Fruit fly (Drosophila melanogaster): ENCODE results near the gene TwdlY.

The TwdlY gene

dm6 chrX:16772882-16773827 is 38.4 kb downstream of the TwdlY start (continued):
- peak; percentile 49 for TF ChIP-seq pb (GFP tag; optimal IDR thresholded peaks at IDR 0.05)
- TF ChIP-seq tgo (GFP tag; IDR thresholded peaks at IDR 0.05) = peak; percentile 49; the same call in 1 of the 3 replicates
- TF ChIP-seq Neu2 (GFP tag; optimal IDR thresholded peaks at IDR 0.05; ENCODE audit: borderline replicate concordance) = no peak
- 0 out of 2 replicates have a peak, but pooled peaks have one; percentile 25 for TF ChIP-seq Oaz (GFP tag; IDR thresholded peaks at IDR 0.05)
- no peak for TF ChIP-seq Poxn (GFP tag; IDR thresholded peaks at IDR 0.05)
- no peak for TF ChIP-seq CG17385 (GFP tag; optimal IDR thresholded peaks at IDR 0.05)
- no peak for TF ChIP-seq ab (GFP tag; optimal IDR thresholded peaks at IDR 0.05)
- TF ChIP-seq dm (GFP tag; optimal IDR thresholded peaks at IDR 0.05) = no peak
- TF ChIP-seq CG16815 (GFP tag; optimal IDR thresholded peaks at IDR 0.05) = peak; percentile 29
- peak; percentile 17 for TF ChIP-seq CG1233 (GFP tag; optimal IDR thresholded peaks at IDR 0.05)
- TF ChIP-seq ci (GFP tag; IDR thresholded peaks at IDR 0.05) = peak; percentile 80
- TF ChIP-seq HLHmδ (GFP tag; optimal IDR thresholded peaks at IDR 0.05) = no peak
- no peak for TF ChIP-seq HLH4C (GFP tag; IDR thresholded peaks at IDR 0.05; ENCODE audit: partially characterized antibody)
- TF ChIP-seq chm (GFP tag; IDR thresholded peaks at IDR 0.05) = peak; percentile 81; the same call in 1 of the 2 replicates
- peak; percentile 27 for TF ChIP-seq CG10209 (GFP tag; optimal IDR thresholded peaks at IDR 0.05)
- no peak for TF ChIP-seq abd-A (tag; optimal IDR thresholded peaks at IDR 0.05)
- no peak for TF ChIP-seq Mad (GFP tag; optimal IDR thresholded peaks at IDR 0.05)
- peak; percentile 34 for TF ChIP-seq CG10654 (GFP tag; optimal IDR thresholded peaks at IDR 0.05)
- TF ChIP-seq CG14710 (tag; optimal IDR thresholded peaks at IDR 0.05) = peak; percentile 64
- peak; percentile 10 for TF ChIP-seq jing (GFP tag; optimal IDR thresholded peaks at IDR 0.05)
- TF ChIP-seq pzg (GFP tag; optimal IDR thresholded peaks at IDR 0.05) = no peak
- TF ChIP-seq CG2875 (GFP tag; optimal IDR thresholded peaks at IDR 0.05) = peak; percentile 37
- TF ChIP-seq CG7745 (tag; optimal IDR thresholded peaks at IDR 0.05) = no peak
- no peak for TF ChIP-seq CG13123 (GFP tag; optimal IDR thresholded peaks at IDR 0.05)
- TF ChIP-seq Atf6 (GFP tag; IDR thresholded peaks at IDR 0.05) = no peak
- no peak for TF ChIP-seq crp (GFP tag; optimal IDR thresholded peaks at IDR 0.05)
- TF ChIP-seq so (GFP tag; IDR thresholded peaks at IDR 0.05) = peak; percentile 61; the same call in 1 of the 3 replicates
- peak; percentile 48; the same call in 1 of the 2 replicates for TF ChIP-seq sim (GFP tag; IDR thresholded peaks at IDR 0.05)
- no peak for TF ChIP-seq CG17568 (GFP tag; optimal IDR thresholded peaks at IDR 0.05)
- TF ChIP-seq CG15073 (GFP tag; optimal IDR thresholded peaks at IDR 0.05) = no peak
- TF ChIP-seq slp2 (GFP tag; optimal IDR thresholded peaks at IDR 0.05) = peak; percentile 46
- peak; percentile 78 for TF ChIP-seq CG10959 (GFP tag; IDR thresholded peaks at IDR 0.05)
- no peak for TF ChIP-seq Doc3 (GFP tag; IDR thresholded peaks at IDR 0.05; ENCODE audit: partially characterized antibody)
- TF ChIP-seq CG42726 (GFP tag; IDR thresholded peaks at IDR 0.05; ENCODE audit: partially characterized antibody) = no peak
- TF ChIP-seq Vsx1 (GFP tag; optimal IDR thresholded peaks at IDR 0.05) = no peak
- TF ChIP-seq tin (GFP tag; optimal IDR thresholded peaks at IDR 0.05) = peak; percentile 69
- TF ChIP-seq zen2 (GFP tag; IDR thresholded peaks at IDR 0.05; ENCODE audit: partially characterized antibody) = no peak
- peak; percentile 63 for TF ChIP-seq CG14014 (GFP tag; IDR thresholded peaks at IDR 0.05)
- TF ChIP-seq Dref (GFP tag; IDR thresholded peaks at IDR 0.05) = no peak
- peak; percentile 49; the same call in 1 of the 2 replicates for TF ChIP-seq CG11247 (GFP tag; IDR thresholded peaks at IDR 0.05)
- TF ChIP-seq gem (tag; optimal IDR thresholded peaks at IDR 0.05) = peak; percentile 59
- TF ChIP-seq br (optimal IDR thresholded peaks at IDR 0.05) = no peak
- TF ChIP-seq Optix (GFP tag; IDR thresholded peaks at IDR 0.05) = peak; percentile 74; the same call in 2 of the 3 replicates
- TF ChIP-seq Sin3A (optimal IDR thresholded peaks at IDR 0.05) = no peak
- no peak for TF ChIP-seq fd64A (GFP tag; optimal IDR thresholded peaks at IDR 0.05)
- TF ChIP-seq zf30C (GFP tag; optimal IDR thresholded peaks at IDR 0.05) = peak; percentile 41
- TF ChIP-seq Dip3 (GFP tag; optimal IDR thresholded peaks at IDR 0.05) = no peak
- peak; percentile 82 for TF ChIP-seq vvl (GFP tag; IDR thresholded peaks at IDR 0.05)
- TF ChIP-seq H15 (GFP tag; IDR thresholded peaks at IDR 0.05) = peak; percentile 76

Data from whole organism, embryonic.